Fruit fly (Drosophila melanogaster): ENCODE results near the gene TrxT.
A peak's percentile ranks its signal among the peaks of the same experiment; 100 is the strongest.

TrxT gene

dm6 chrX:5329266-5329898 is 17.7 kb upstream of the TrxT start, which contains the start of the genes CG3309 and XRCC1 (continued):
- TF ChIP-seq Xrp1 (GFP tag; IDR thresholded peaks at IDR 0.05), result peak; percentile 52; the same call in 1 of the 2 replicates
- TF ChIP-seq CG6254 (GFP tag; optimal IDR thresholded peaks at IDR 0.05), result peak; percentile 46
- no peak for TF ChIP-seq GATAe (GFP tag; conservative IDR thresholded peaks at IDR 0.05)
- peak; percentile 22; the same call in 1 of the 2 replicates for TF ChIP-seq wor (GFP tag; IDR thresholded peaks at IDR 0.05)
- peak; percentile 55 for TF ChIP-seq ato (GFP tag; IDR thresholded peaks at IDR 0.05; ENCODE audit: partially characterized antibody)
- TF ChIP-seq zen2 (GFP tag; IDR thresholded peaks at IDR 0.05; ENCODE audit: partially characterized antibody), result peak; percentile 42; the same call in 1 of the 3 replicates
- TF ChIP-seq CG12391 (tag; optimal IDR thresholded peaks at IDR 0.05), result peak; percentile 73
- TF ChIP-seq CG1233 (GFP tag; optimal IDR thresholded peaks at IDR 0.05), result peak; percentile 2
- peak; percentile 8 for TF ChIP-seq psq (GFP tag; optimal IDR thresholded peaks at IDR 0.05)
- TF ChIP-seq gro (GFP tag; optimal IDR thresholded peaks at IDR 0.05), result no peak
- TF ChIP-seq CG10366 (GFP tag; IDR thresholded peaks at IDR 0.05), result peak; percentile 57
- TF ChIP-seq CG18011 (GFP tag; optimal IDR thresholded peaks at IDR 0.05), result no peak
- TF ChIP-seq bcd (GFP tag; optimal IDR thresholded peaks at IDR 0.05), result peak; percentile 47
- 0 out of 2 replicates have a peak, but pooled peaks have one; percentile 7 for TF ChIP-seq CG11247 (GFP tag; IDR thresholded peaks at IDR 0.05)
- no peak for TF ChIP-seq ac (GFP tag; optimal IDR thresholded peaks at IDR 0.05)
- 0 out of 2 replicates have a peak, but pooled peaks have one; percentile 5 for TF ChIP-seq E2f2 (GFP tag; IDR thresholded peaks at IDR 0.05)
- no peak for TF ChIP-seq pita (GFP tag; optimal IDR thresholded peaks at IDR 0.05)
- TF ChIP-seq CoRest (tag; optimal IDR thresholded peaks at IDR 0.05), result peak; percentile 59
- peak; percentile 64; the same call in 2 of the 3 replicates for TF ChIP-seq dysf (GFP tag; IDR thresholded peaks at IDR 0.05)
- peak; percentile 99 for TF ChIP-seq CG3995 (GFP tag; optimal IDR thresholded peaks at IDR 0.05)
- TF ChIP-seq CG8924 (tag; optimal IDR thresholded peaks at IDR 0.05), result peak; percentile 69
- peak; percentile 17 for TF ChIP-seq CG18476 (GFP tag; optimal IDR thresholded peaks at IDR 0.05)
- TF ChIP-seq CG32772 (GFP tag; IDR thresholded peaks at IDR 0.05), result 0 out of 2 replicates have a peak, but pooled peaks have one; percentile 28
- TF ChIP-seq bsh (GFP tag; optimal IDR thresholded peaks at IDR 0.05), result peak in 1 of 2 experiments; percentile 51
- peak; percentile 73 for TF ChIP-seq sens (GFP tag)
- TF ChIP-seq inv (GFP tag; IDR thresholded peaks at IDR 0.05; ENCODE audit: partially characterized antibody), result peak; percentile 86
- TF ChIP-seq cad (GFP tag; optimal IDR thresholded peaks at IDR 0.05), result no peak
- peak; percentile 38 for TF ChIP-seq CG4617 (GFP tag; optimal IDR thresholded peaks at IDR 0.05; ENCODE audit: borderline replicate concordance)
- TF ChIP-seq Spps (tag; optimal IDR thresholded peaks at IDR 0.05), result no peak
- TF ChIP-seq CG1792 (GFP tag; optimal IDR thresholded peaks at IDR 0.05), result no peak
- peak; percentile 13 for TF ChIP-seq ewg (GFP tag; optimal IDR thresholded peaks at IDR 0.05)
- TF ChIP-seq CG15696 (tag; optimal IDR thresholded peaks at IDR 0.05), result peak; percentile 42
- peak; percentile 64; the same call in 1 of the 2 replicates for TF ChIP-seq ttk (GFP tag; IDR thresholded peaks at IDR 0.05)
- no peak for TF ChIP-seq CG17612 (GFP tag; IDR thresholded peaks at IDR 0.05)
- no peak for TF ChIP-seq CG13624 (GFP tag; optimal IDR thresholded peaks at IDR 0.05)
- TF ChIP-seq vnd (GFP tag; IDR thresholded peaks at IDR 0.05; ENCODE audit: partially characterized antibody), result peak; percentile 87
- peak; percentile 61 for TF ChIP-seq CG9727 (GFP tag; optimal IDR thresholded peaks at IDR 0.05)
- TF ChIP-seq Rx (GFP tag; IDR thresholded peaks at IDR 0.05), result 0 out of 2 replicates have a peak, but pooled peaks have one; percentile 13
- no peak for TF ChIP-seq ro (GFP tag; IDR thresholded peaks at IDR 0.05)
- TF ChIP-seq pan (optimal IDR thresholded peaks at IDR 0.05), result no peak
- TF ChIP-seq pan (GFP tag; optimal IDR thresholded peaks at IDR 0.05 in 1 of 2, IDR thresholded peaks at IDR 0.05 in 1 of 2), result peak in 1 of 2 experiments; percentile 57
- TF ChIP-seq ci (GFP tag; IDR thresholded peaks at IDR 0.05), result peak; percentile 57; the same call in 2 of the 3 replicates
- TF ChIP-seq hkb (optimal IDR thresholded peaks at IDR 0.05), result no peak
- TF ChIP-seq hkb (GFP tag; IDR thresholded peaks at IDR 0.05), result peak; percentile 46; the same call in 1 of the 2 replicates
- 0 out of 2 replicates have a peak, but pooled peaks have one; percentile 30 for TF ChIP-seq Dref (GFP tag; IDR thresholded peaks at IDR 0.05)
- peak; percentile 6 for TF ChIP-seq Lhr (GFP tag; optimal IDR thresholded peaks at IDR 0.05)
- peak; percentile 4 for TF ChIP-seq Max (GFP tag; optimal IDR thresholded peaks at IDR 0.05)
- TF ChIP-seq crc (GFP tag; optimal IDR thresholded peaks at IDR 0.05), result no peak
- TF ChIP-seq lilli (GFP tag; optimal IDR thresholded peaks at IDR 0.05), result peak; percentile 54

All from whole organism, embryonic.